Fruit fly (Drosophila melanogaster): ENCODE results near the gene Atg16.

DNA sequence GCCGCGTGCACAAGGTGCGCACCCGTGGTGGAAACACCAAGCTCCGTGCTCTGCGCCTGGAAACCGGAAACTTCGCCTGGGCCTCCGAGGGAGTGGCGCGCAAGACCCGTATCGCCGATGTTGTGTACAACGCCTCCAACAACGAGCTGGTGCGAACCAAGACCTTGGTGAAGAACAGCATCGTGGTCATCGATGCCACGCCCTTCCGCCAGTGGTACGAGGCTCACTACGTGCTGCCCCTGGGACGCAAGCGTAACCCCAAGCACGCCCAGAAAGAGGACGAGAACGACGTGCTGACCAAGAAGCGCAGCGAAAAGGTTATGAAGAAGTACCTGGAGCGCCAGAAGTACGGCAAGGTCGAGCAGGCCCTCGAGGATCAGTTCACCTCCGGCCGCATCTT, 27.9 kb upstream of the Atg16 start:
- no peak for TF ChIP-seq CG8159 (tag; optimal IDR thresholded peaks at IDR 0.05)
- no peak for TF ChIP-seq CG32121 (GFP tag; IDR thresholded peaks at IDR 0.05)
- no peak for TF ChIP-seq EcR (GFP tag; optimal IDR thresholded peaks at IDR 0.05)
- no peak for TF ChIP-seq D1 (tag; optimal IDR thresholded peaks at IDR 0.05)
- TF ChIP-seq Ets98B (GFP tag; IDR thresholded peaks at IDR 0.05): no peak
- no peak for TF ChIP-seq CG10348 (GFP tag; IDR thresholded peaks at IDR 0.05)
- TF ChIP-seq rn (GFP tag; IDR thresholded peaks at IDR 0.05): no peak
- TF ChIP-seq CG34367 (tag; optimal IDR thresholded peaks at IDR 0.05): no peak
- no peak for TF ChIP-seq CG13204 (GFP tag; optimal IDR thresholded peaks at IDR 0.05)
- no peak for TF ChIP-seq CG9948 (tag; optimal IDR thresholded peaks at IDR 0.05)
- no peak for TF ChIP-seq gl (tag; optimal IDR thresholded peaks at IDR 0.05)
- TF ChIP-seq CG4496 (GFP tag; IDR thresholded peaks at IDR 0.05): no peak
- no peak for TF ChIP-seq Pif1A (GFP tag; optimal IDR thresholded peaks at IDR 0.05)

Data from whole organism, pupa.